Worm (Caenorhabditis elegans) whole organism, mixed stage, embryonic: ENCODE results near the gene F58G6.3.

Experiments used
- M03D4.4 ChIP-seq: sonication (generic microtip); optimal IDR thresholded peaks from 2 replicates; lab custom pipeline; 2017; ENCODE audit warnings: mild to moderate bottlenecking, missing genetic modification characterization, missing compliant biosample characterization
- blmp-1 ChIP-seq: fragments of 150-350 bp; optimal IDR thresholded peaks from 2 replicates; lab custom pipeline; 2014; ENCODE audit warnings: missing biosample characterization, missing genetic modification characterization
- ceh-39 ChIP-seq: fragments of 150-350 bp; optimal IDR thresholded peaks from 2 replicates; lab custom pipeline; 2014; ENCODE audit warnings: missing biosample characterization, missing genetic modification characterization
- ceh-83 ChIP-seq: fragments of 200-800 bp; sonication (Bioruptor generic); optimal IDR thresholded peaks from 2 replicates; lab custom pipeline; 2018; ENCODE audit warnings: mild to moderate bottlenecking, missing genetic modification characterization, missing compliant biosample characterization
- ces-1 ChIP-seq: fragments of 150-350 bp; optimal IDR thresholded peaks from 2 replicates; lab custom pipeline; 2014; ENCODE audit warnings: missing biosample characterization, missing genetic modification reagents, missing genetic modification characterization
- cnd-1 ChIP-seq: fragments of 200-800 bp; sonication (Bioruptor generic); optimal IDR thresholded peaks from 2 replicates; lab custom pipeline; 2018; ENCODE audit warnings: mild to moderate bottlenecking, missing genetic modification characterization, missing compliant biosample characterization
- drap-1 ChIP-seq: fragments of 200-800 bp; sonication (Bioruptor generic); optimal IDR thresholded peaks from 3 replicates; lab custom pipeline; 2018; ENCODE audit warnings: mild to moderate bottlenecking, missing genetic modification characterization, missing compliant biosample characterization
- elt-1 ChIP-seq: sonication (generic microtip); optimal IDR thresholded peaks from 2 replicates; lab custom pipeline; 2017; ENCODE audit warnings: missing genetic modification characterization, mild to moderate bottlenecking, missing compliant biosample characterization, antibody characterized with exemption, moderate library complexity, borderline replicate concordance; ENCODE audit not compliant: insufficient read depth
- ham-2 ChIP-seq: fragments of 200-800 bp; sonication (Bioruptor generic); optimal IDR thresholded peaks from 2 replicates; lab custom pipeline; 2018; ENCODE audit warnings: mild to moderate bottlenecking, missing genetic modification characterization, missing compliant biosample characterization
- hlh-1 ChIP-seq: fragments of 150-350 bp; optimal IDR thresholded peaks from 2 replicates; lab custom pipeline; 2014; ENCODE audit warnings: missing biosample characterization, missing genetic modification reagents, missing genetic modification characterization
- lin-13 ChIP-seq: fragments of 150-350 bp; optimal IDR thresholded peaks from 2 replicates; lab custom pipeline; 2014; ENCODE audit warnings: missing biosample characterization, missing genetic modification characterization
- mep-1 ChIP-seq: fragments of 150-350 bp; optimal IDR thresholded peaks from 2 replicates; lab custom pipeline; 2017; ENCODE audit warnings: missing biosample characterization, missing genetic modification reagents, missing genetic modification characterization, inconsistent platforms
- mls-2 ChIP-seq: sonication (generic microtip); optimal IDR thresholded peaks from 2 replicates; lab custom pipeline; 2016; ENCODE audit warnings: mild to moderate bottlenecking, missing genetic modification characterization, moderate library complexity, missing compliant biosample characterization
- nhr-12 ChIP-seq: fragments of 150-350 bp; optimal IDR thresholded peaks from 2 replicates; lab custom pipeline; 2014; ENCODE audit warnings: missing biosample characterization, missing genetic modification characterization
- nhr-2 ChIP-seq: fragments of 150-350 bp; optimal IDR thresholded peaks from 2 replicates; lab custom pipeline; 2014; ENCODE audit warnings: missing biosample characterization, missing genetic modification characterization
- nhr-237 ChIP-seq: fragments of 150-350 bp; optimal IDR thresholded peaks from 2 replicates; lab custom pipeline; 2014; ENCODE audit warnings: missing biosample characterization, missing genetic modification characterization
- nhr-76 ChIP-seq: sonication (generic microtip); optimal IDR thresholded peaks from 2 replicates; lab custom pipeline; 2017; ENCODE audit warnings: missing biosample characterization, missing genetic modification characterization
- sem-2 ChIP-seq: fragments of 200-800 bp; sonication (Bioruptor generic); optimal IDR thresholded peaks from 2 replicates; lab custom pipeline; 2018; ENCODE audit warnings: mild to moderate bottlenecking, missing genetic modification characterization, missing compliant biosample characterization
- snpc-4 ChIP-seq: fragments of 150-350 bp; optimal IDR thresholded peaks from 2 replicates; lab custom pipeline; 2014; ENCODE audit warnings: missing biosample characterization, missing genetic modification characterization
- sptf-1 ChIP-seq: sonication (generic microtip); optimal IDR thresholded peaks from 2 replicates; lab custom pipeline; 2017; ENCODE audit warnings: mild to moderate bottlenecking, missing genetic modification characterization, moderate library complexity, missing compliant biosample characterization
- tbx-8 ChIP-seq: fragments of 200-800 bp; sonication (Bioruptor generic); optimal IDR thresholded peaks from 2 replicates; lab custom pipeline; 2018; ENCODE audit warnings: mild to moderate bottlenecking, missing genetic modification characterization, moderate library complexity, missing compliant biosample characterization
- unc-120 ChIP-seq: sonication (generic microtip); optimal IDR thresholded peaks from 2 replicates; lab custom pipeline; 2017; ENCODE audit warnings: missing genetic modification characterization, missing compliant biosample characterization; ENCODE audit not compliant: poor library complexity, severe bottlenecking
- unc-39 ChIP-seq: fragments of 150-350 bp; optimal IDR thresholded peaks from 2 replicates; lab custom pipeline; 2014; ENCODE audit warnings: missing biosample characterization, missing genetic modification characterization
- unc-62 ChIP-seq: fragments of 150-350 bp; optimal IDR thresholded peaks from 2 replicates; lab custom pipeline; 2014; ENCODE audit warnings: missing biosample characterization, missing genetic modification reagents, missing genetic modification characterization
- ztf-11 ChIP-seq: fragments of 150-350 bp; optimal IDR thresholded peaks from 2 replicates; lab custom pipeline; 2014; ENCODE audit warnings: missing biosample characterization, missing genetic modification characterization

F58G6.3 gene

DNA sequence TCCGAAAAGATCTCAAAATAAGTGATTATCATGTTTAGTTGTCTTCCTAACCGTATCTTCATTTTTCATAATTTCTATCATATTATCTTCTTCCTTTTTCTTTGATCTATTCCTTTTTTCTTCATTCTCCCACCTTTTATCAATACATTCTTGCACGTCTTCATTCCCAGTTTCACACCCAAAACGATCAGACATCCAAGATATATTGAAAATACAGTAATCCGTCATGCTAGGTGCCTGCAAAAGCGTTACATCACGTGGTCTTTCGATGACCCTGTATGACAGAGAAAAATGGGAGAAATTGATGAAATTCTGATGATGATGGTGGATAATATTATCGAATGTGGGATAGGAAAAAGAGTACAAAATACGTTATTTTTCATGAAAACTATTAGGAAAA is 19.1 kb downstream of the F58G6.3 start:
- no peak for TF ChIP-seq drap-1 (GFP tag; lab: Kevin White, UChicago)
- no peak for TF ChIP-seq mls-2 (tag; lab: Kevin White, UChicago)
- no peak for TF ChIP-seq sem-2 (GFP tag; lab: Kevin White, UChicago)
- no peak for TF ChIP-seq ztf-11
- TF ChIP-seq unc-39 = no peak
- TF ChIP-seq ham-2 (GFP tag; lab: Kevin White, UChicago) = no peak
- no peak for TF ChIP-seq nhr-237 (tag; lab: Kevin White, UChicago)
- TF ChIP-seq, all 35 proteins: peak for 0

DNA sequence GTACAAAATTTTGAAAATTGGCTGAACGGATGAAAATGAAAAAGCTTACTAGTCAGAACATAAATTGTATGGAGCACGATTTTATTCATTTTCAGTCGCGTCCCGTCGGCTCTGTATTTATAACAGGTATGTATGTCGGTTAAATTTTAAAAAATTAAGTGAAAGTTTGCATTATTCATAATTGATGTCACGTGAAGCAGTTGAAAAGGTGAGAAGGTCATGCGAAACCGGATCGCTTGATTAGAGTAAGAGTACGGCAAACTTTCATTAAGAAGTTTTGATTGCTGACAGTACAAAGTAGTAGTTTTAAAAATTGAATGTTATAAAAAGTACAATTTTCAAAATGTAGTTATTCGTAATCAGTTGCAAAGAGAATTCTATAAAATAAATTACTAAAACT is 19.9 kb downstream of the F58G6.3 start:
- TF ChIP-seq ces-1 = no peak
- TF ChIP-seq ham-2 (GFP tag; lab: Kevin White, UChicago) = no peak

DNA sequence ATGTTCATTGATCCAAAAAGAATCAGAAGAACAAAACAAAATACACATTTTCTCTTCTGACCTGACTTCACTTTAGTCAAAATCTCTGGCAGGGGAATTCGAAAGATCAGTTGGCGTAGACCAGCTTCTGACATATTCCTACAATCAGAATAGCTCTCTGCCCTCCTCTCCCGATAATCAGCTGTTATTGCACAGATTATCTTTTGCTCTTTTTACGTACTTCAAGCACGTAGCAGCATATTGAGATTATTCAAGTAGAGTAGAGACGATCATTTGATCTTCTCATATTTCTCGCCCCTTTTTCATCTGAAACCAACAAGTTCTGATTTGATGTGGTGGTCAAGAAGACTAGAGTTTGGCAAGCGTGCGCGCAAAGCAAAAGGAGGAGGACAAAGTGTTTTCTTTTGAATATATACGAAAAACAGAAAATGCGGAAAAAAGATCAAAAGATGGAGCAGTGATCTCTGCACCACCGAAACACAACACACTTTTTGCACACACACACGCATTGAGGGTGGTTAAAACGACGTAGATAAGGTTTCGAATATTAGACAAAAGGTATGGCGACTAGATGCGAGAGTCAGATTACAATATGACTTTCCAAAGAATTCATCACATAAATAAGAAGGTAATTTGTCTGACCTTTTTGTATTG is 20.5 kb downstream of the F58G6.3 start:
- TF ChIP-seq snpc-4 (tag; lab: Kevin White, UChicago) (no peak), unc-120 (no peak), M03D4.4 (no peak)

DNA sequence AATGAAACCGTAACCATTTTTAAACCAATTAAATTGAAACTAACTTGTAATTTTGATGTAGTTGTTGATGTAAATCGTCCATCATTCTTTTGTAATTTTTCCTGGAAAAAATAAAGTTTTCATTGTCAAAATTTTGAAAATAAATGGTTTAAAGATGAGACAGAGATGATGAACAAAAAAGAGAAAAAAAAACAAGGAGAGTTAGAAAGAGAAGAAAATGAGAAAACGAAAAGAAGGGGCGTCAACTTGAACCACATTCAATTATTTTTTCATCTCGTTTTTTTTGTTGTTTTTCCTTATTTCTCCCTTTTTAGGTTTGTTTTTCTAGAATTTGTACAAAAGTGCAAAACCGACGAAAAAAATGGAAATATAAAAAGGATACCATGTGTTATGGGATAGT is 22.2 kb downstream of the F58G6.3 start, which contains the start of gene nhr-34:
Gene nhr-34 (minus strand): TSS at position 101 of the 400 bp plus-strand sequence.
- TF ChIP-seq drap-1 (GFP tag; lab: Kevin White, UChicago) = no peak
- TF ChIP-seq ces-1 = peak; percentile 27

DNA sequence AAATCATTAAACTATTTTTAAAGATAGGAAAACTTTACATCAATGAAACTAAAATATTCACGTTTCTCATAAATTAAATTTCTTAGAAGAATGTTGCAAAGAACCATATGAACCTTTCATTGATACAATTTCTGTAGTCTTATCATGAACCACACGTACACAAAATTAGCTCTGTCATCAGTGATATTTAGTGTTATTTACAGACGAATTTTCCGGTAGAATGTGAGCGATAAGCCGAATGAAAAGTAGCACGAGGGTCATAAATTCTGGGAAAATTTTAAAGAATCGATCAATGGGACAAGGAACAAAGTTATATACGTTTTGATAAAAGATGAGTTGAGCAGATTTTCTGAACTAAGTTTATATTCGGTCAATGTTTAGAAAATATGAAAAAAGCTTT is 23.2 kb downstream of the F58G6.3 start:
- TF ChIP-seq nhr-76 (tag; lab: Kevin White, UChicago) = no peak
- no peak for TF ChIP-seq nhr-12 (tag; lab: Kevin White, UChicago)
- no peak for TF ChIP-seq tbx-8

DNA sequence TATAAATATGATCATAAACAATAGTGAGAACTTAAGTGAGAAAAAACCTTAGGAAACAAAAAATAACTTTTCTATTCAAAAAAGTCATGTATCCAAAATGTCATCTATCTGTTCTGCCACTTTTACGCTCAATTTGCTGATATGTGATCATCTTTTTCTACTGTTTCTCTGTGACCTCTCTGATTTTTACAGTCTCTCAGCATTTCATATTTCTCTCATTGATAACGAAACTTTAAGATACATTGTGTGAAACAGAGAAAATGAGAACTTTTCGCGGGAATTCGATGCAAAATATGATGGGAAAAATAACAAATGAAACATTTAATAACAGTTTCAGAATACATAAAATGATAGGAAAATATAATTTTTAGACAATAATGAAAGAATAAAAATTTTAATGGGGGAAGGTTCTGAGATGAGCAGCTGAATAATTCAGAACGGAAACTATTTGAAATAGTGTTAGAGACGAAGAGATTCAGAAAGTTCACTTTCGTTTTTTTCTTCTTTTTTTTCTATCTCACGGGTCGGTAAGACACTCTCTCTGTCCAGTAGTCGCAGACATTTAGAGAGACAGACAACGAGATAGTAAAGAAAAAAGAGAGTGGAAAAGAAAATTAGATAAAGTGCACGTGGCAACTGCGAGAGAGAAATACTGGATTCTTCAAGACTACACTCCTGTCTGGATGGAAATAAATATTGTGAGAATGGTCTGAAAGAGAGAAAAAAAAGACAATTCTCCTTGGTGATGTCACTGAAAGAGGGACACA is 24.1 kb downstream of the F58G6.3 start:
- TF ChIP-seq hlh-1 (tag; lab: Kevin White, UChicago) (no peak), nhr-2 (tag; lab: Kevin White, UChicago) (no peak), ztf-11 (no peak), ces-1 (peak; percentile 78), ceh-39 (tag; lab: Kevin White, UChicago) (no peak), sptf-1 (tag; lab: Kevin White, UChicago) (no peak), cnd-1 (tag; lab: Kevin White, UChicago) (no peak), blmp-1 (tag; lab: Kevin White, UChicago) (peak; percentile 86), lin-13 (tag; lab: Kevin White, UChicago) (no peak), elt-1 (tag; lab: Kevin White, UChicago) (no peak), unc-62 (GFP tag; lab: Kevin White, UChicago) (peak; percentile 18), mep-1 (tag; lab: Kevin White, UChicago) (peak; percentile 15)
- TF ChIP-seq, all 35 proteins: peak for 4

DNA sequence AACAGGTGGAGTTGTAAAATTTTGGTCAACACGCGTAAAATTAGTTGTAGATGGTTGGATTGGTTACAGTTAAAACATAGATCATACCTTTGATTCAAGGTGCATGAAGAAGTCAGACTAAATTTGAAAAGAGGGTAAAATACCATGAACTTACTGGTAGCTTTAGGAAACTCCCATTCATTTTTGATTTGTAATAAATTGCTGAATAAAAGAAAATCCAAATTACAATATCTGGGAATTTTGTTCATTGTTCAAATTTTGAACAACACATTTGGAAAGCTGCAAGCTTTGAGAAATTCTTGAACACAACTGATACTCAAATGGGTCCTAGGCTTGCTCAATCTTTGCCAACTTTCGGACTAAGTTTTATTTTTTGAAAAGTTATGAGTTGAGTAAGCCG is 24.7 kb downstream of the F58G6.3 start:
- TF ChIP-seq mls-2 (tag; lab: Kevin White, UChicago) (no peak), ceh-83 (no peak), ces-1 (no peak), cnd-1 (tag; lab: Kevin White, UChicago) (no peak), elt-1 (tag; lab: Kevin White, UChicago) (no peak), snpc-4 (tag; lab: Kevin White, UChicago) (no peak)
